Worm (Caenorhabditis elegans): Measurements from ENCODE around the gene Y57G11C.1131.

DNA sequence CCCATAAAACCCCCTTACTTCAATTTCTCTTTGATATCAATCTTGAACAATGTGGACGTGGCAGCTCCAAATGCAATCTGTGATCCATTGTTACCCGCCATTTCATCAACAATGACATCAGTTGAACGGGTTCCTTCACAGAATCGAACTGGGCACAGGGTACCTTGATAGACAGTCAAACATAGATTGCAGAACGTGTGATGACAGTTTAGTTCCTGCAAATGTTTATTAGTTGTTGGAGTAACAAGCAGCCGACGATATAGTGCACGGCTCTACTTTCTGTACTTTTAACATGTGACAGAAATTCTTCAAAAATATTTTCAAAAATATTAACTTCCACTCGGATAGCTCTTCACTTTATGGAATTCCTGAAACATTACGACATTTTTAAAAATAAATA is 11.5 kb downstream of the Y57G11C.1131 start, which contains the start of gene Y57G11C.48:
- TF ChIP-seq nhr-12 (tag; optimal IDR thresholded peaks at IDR 0.05) (no peak), skn-1 (tag; optimal IDR thresholded peaks at IDR 0.05) (no peak), ztf-11 (tag; optimal IDR thresholded peaks at IDR 0.05) (no peak), mdl-1 (tag; optimal IDR thresholded peaks at IDR 0.05) (no peak)

Measured in whole organism, L1 larva.